Worm (Caenorhabditis elegans): ENCODE results near the gene npr-42.

The npr-42 gene

ce11 chrII:4299227-4299703 is 23.3 kb downstream of the npr-42 start, which contains the start of gene sco-1 (continued):
- TF ChIP-seq nhr-77 (tag; optimal IDR thresholded peaks at IDR 0.05) (peak; percentile 95), nhr-19 (GFP tag; conservative IDR thresholded peaks at IDR 0.05) (peak; percentile 97), snu-23 (GFP tag; optimal IDR thresholded peaks at IDR 0.05) (peak; percentile 99), mab-9 (GFP tag; IDR thresholded peaks at IDR 0.05) (peak; percentile 98), ceh-90 (tag; optimal IDR thresholded peaks at IDR 0.05) (peak; percentile 90), unc-30 (tag; optimal IDR thresholded peaks at IDR 0.05) (no peak), ceh-8 (GFP tag; optimal IDR thresholded peaks at IDR 0.05) (peak; percentile 96), Y116A8C.19 (tag; optimal IDR thresholded peaks at IDR 0.05; ENCODE audit: borderline replicate concordance) (peak; percentile 85), tlp-1 (tag; optimal IDR thresholded peaks at IDR 0.05) (no peak), swsn-7 (tag; optimal IDR thresholded peaks at IDR 0.05) (peak; percentile 96), ces-1 (GFP tag; optimal IDR thresholded peaks at IDR 0.05) (peak; percentile 33), egl-27 (tag; optimal IDR thresholded peaks at IDR 0.05) (peak; percentile 26 to 56), lin-35 (GFP tag; optimal IDR thresholded peaks at IDR 0.05) (peak; percentile 88 to 91), egl-13 (tag; optimal IDR thresholded peaks at IDR 0.05) (peak; percentile 97), F16B12.6 (tag; optimal IDR thresholded peaks at IDR 0.05) (peak; percentile 71), pag-3 (tag; optimal IDR thresholded peaks at IDR 0.05; ENCODE audit: borderline replicate concordance, insufficient read depth) (no peak), C16A3.4 (tag; optimal IDR thresholded peaks at IDR 0.05) (peak; percentile 93), ama-1 (optimal IDR thresholded peaks at IDR 0.05) (peak; percentile 78), isw-1 (GFP tag; IDR thresholded peaks at IDR 0.05) (peak; percentile 98), ztf-4 (tag; optimal IDR thresholded peaks at IDR 0.05) (peak; percentile 87), pqm-1 (tag; optimal IDR thresholded peaks at IDR 0.05) (no peak), aly-2 (tag; optimal IDR thresholded peaks at IDR 0.05) (peak; percentile 68), unc-62 (GFP tag; optimal IDR thresholded peaks at IDR 0.05) (peak; percentile 68), unc-98 (GFP tag; IDR thresholded peaks at IDR 0.05) (peak; percentile 94), lin-13 (GFP tag; optimal IDR thresholded peaks at IDR 0.05) (peak; percentile 97), xbp-1 (tag; optimal IDR thresholded peaks at IDR 0.05) (peak; percentile 98), sptf-1 (tag; optimal IDR thresholded peaks at IDR 0.05) (no peak), snpc-4 (tag; optimal IDR thresholded peaks at IDR 0.05) (peak; percentile 78), ceh-82 (tag; optimal IDR thresholded peaks at IDR 0.05) (peak; percentile 97 to 98 (median 98)), elt-3 (tag; optimal IDR thresholded peaks at IDR 0.05) (peak in 3 of 6 experiments; percentile 82 to 97 (median 94)), nhr-47 (tag; optimal IDR thresholded peaks at IDR 0.05) (peak; percentile 98), jun-1 (tag; optimal IDR thresholded peaks at IDR 0.05) (peak; percentile 93), sup-37 (GFP tag; optimal IDR thresholded peaks at IDR 0.05) (peak; percentile 93), skn-1 (tag; optimal IDR thresholded peaks at IDR 0.05) (peak; percentile 95), fos-1 (tag; optimal IDR thresholded peaks at IDR 0.05) (peak; percentile 93), nhr-237 (tag; optimal IDR thresholded peaks at IDR 0.05) (peak; percentile 85), unc-86 (tag; optimal IDR thresholded peaks at IDR 0.05) (peak; percentile 97), zag-1 (tag; optimal IDR thresholded peaks at IDR 0.05) (peak; percentile 92), nhr-90 (tag; optimal IDR thresholded peaks at IDR 0.05; ENCODE audit: poor library complexity) (peak; percentile 98), sox-4 (tag; optimal IDR thresholded peaks at IDR 0.05) (peak; percentile 95), lir-3 (tag; optimal IDR thresholded peaks at IDR 0.05; ENCODE audit: poor library complexity) (peak; percentile 98), tbx-2 (tag; optimal IDR thresholded peaks at IDR 0.05) (peak; percentile 98), nhr-11 (tag; optimal IDR thresholded peaks at IDR 0.05) (peak; percentile 85), alr-1 (tag; optimal IDR thresholded peaks at IDR 0.05; ENCODE audit: borderline replicate concordance) (no peak), pax-3 (tag; optimal IDR thresholded peaks at IDR 0.05) (peak; percentile 96), efl-1 (optimal IDR thresholded peaks at IDR 0.05) (peak; percentile 93 to 95), efl-1 (GFP tag; optimal IDR thresholded peaks at IDR 0.05 in 1 of 2) (peak; percentile 84 to 99), lin-15B (tag; optimal IDR thresholded peaks at IDR 0.05) (peak; percentile 95), lin-39 (tag; optimal IDR thresholded peaks at IDR 0.05) (peak; percentile 92), mep-1 (tag; optimal IDR thresholded peaks at IDR 0.05) (peak; percentile 93), C34B4.2 (tag; optimal IDR thresholded peaks at IDR 0.05) (peak; percentile 79)
